Fruit fly (Drosophila melanogaster) Kc167 (cell line): ENCODE data around the gene Acp76A.

Experiments
- Myc ChIP-seq: fragments of >200 bp; optimal IDR thresholded peaks from 2 replicates; lab custom pipeline; 2017; ENCODE audit warnings: missing external identifiers
- Sin3A ChIP-seq: fragments of >200 bp; optimal IDR thresholded peaks from 2 replicates; lab custom pipeline; 2018; ENCODE audit warnings: missing external identifiers
- h ChIP-seq: fragments of >200 bp; optimal IDR thresholded peaks from 3 replicates; lab custom pipeline; 2018; ENCODE audit warnings: missing external identifiers
- insv ChIP-seq: fragments of >200 bp; optimal IDR thresholded peaks from 3 replicates; lab custom pipeline; 2018; ENCODE audit warnings: missing external identifiers
- psq ChIP-seq: fragments of >200 bp; optimal IDR thresholded peaks from 2 replicates; lab custom pipeline; 2017; ENCODE audit warnings: missing external identifiers

dm6 chr3L:19035163-19035900, 16.5 kb downstream of the Acp76A start:
- TF ChIP-seq Sin3A (no peak), psq (lab: Kevin White, UChicago) (no peak), h (lab: Kevin White, UChicago) (no peak), Myc (lab: Kevin White, UChicago) (no peak), insv (no peak)
